Worm (Caenorhabditis elegans): ENCODE measurements around the gene picd-1.

picd-1 gene

DNA sequence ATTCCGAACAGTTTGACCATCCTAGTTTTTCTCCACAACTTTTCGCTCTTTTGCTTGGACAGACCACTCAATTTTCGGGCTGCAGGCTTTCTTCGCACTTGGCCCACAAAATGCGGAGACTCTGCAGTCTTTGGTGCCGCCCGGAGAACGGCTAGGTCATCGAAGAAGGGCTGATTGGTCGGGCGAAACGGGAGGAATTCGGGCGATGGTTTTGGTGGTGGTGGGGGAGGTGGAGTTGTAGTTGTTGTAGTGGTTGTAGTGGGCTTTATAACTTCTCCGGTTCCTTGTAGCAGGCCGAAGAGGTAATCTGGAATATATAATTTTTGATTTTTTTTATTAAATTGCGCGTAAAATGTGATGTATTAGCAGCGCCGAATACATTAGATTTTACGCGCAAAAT lies 33.0 kb downstream of the picd-1 start:
- TF ChIP-seq flt-1 (GFP tag; IDR thresholded peaks at IDR 0.05), result no peak
- TF ChIP-seq T22C8.4 (GFP tag; IDR thresholded peaks at IDR 0.05), result no peak

DNA sequence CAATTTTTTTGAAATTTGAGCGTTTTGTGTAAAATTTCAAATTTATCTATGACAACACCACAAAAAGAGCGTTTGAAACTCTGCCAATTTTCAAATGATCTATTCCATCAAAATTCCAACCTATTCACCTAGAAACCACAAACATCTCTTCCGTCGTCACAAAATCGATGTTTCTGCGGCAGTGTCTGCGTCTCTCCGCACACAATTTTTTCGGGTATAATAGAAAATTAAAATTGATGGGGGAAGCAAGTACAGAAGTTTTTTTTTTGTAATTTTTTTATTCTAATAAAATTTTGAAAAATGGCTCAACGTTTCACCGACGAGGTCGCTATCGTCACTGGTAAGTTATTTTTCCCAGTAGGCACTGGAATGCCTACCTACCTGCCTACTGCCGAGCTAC lies 34.0 kb downstream of the picd-1 start, which contains the start of gene W03F9.9:
W03F9.9 (plus strand) TSS at position 301 of the 400 bp plus-strand sequence.
- TF ChIP-seq klf-2 (GFP tag; conservative IDR thresholded peaks at IDR 0.05) (no peak), ref-1 (GFP tag; conservative IDR thresholded peaks at IDR 0.05) (no peak), tab-1 (GFP tag; IDR thresholded peaks at IDR 0.05) (no peak), ztf-29 (GFP tag; IDR thresholded peaks at IDR 0.05) (no peak), ztf-23 (GFP tag; IDR thresholded peaks at IDR 0.05) (no peak), cog-1 (tag; optimal IDR thresholded peaks at IDR 0.05) (no peak)

DNA sequence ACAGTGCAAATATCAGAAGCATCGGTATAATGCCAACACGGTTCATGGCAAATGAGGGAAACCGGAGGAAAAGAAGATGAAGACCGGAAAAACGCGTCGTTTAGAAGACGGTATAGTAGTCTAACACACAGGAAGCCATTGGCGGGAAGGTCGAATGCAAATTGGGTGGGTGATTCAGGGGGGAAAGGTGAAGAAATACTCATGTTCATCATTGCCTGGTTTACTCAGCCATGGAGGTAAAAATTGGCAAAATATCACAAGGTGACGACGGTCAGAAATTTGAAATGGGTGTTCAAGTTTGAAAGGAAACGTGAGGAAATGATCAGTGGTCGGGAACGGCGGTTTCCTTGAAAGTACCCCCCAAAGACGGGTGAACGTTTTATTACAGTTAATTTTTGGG lies 36.6 kb downstream of the picd-1 start, which contains the start of gene W03F9.11:
W03F9.11 (minus strand) TSS at position 101 of the 400 bp plus-strand sequence.
- TF ChIP-seq ztf-29 (GFP tag; IDR thresholded peaks at IDR 0.05), result no peak
- no peak for TF ChIP-seq cog-1 (tag; optimal IDR thresholded peaks at IDR 0.05)
- no peak for TF ChIP-seq med-1 (GFP tag; optimal IDR thresholded peaks at IDR 0.05; ENCODE audit: insufficient read depth)
- TF ChIP-seq ref-1 (GFP tag; conservative IDR thresholded peaks at IDR 0.05), result no peak
- no peak for TF ChIP-seq ztf-23 (GFP tag; IDR thresholded peaks at IDR 0.05)
- no peak for TF ChIP-seq klf-2 (GFP tag; conservative IDR thresholded peaks at IDR 0.05)
- TF ChIP-seq flt-1 (GFP tag; IDR thresholded peaks at IDR 0.05), result no peak

DNA sequence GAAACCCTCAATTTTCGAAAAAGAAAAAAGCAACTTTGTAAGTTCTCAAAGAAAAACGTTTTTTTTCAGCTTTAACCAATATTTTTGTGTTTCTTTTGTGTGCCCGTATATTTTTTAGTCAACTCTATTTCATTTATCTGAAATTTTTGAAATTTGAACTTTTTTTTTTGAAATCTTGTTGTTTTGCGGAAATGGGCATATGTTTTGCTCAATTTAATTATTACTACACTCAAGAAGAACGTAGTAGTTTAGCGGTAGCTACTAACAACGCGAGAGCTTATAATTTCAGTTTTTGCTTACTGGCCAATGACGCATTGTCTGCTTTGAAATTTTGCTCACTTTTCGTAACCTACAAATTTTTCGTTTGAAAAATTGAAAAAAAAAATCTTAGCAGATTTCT lies 40.2 kb downstream of the picd-1 start, which contains the start of gene srh-82:
srh-82 (plus strand) TSS at position 301 of the 400 bp plus-strand sequence.
- TF ChIP-seq tab-1 (GFP tag; IDR thresholded peaks at IDR 0.05) (no peak), klf-2 (GFP tag; conservative IDR thresholded peaks at IDR 0.05) (no peak), cog-1 (tag; optimal IDR thresholded peaks at IDR 0.05) (no peak), med-1 (GFP tag; optimal IDR thresholded peaks at IDR 0.05; ENCODE audit: insufficient read depth) (no peak), ztf-29 (GFP tag; IDR thresholded peaks at IDR 0.05) (no peak), flt-1 (GFP tag; IDR thresholded peaks at IDR 0.05) (no peak), T22C8.4 (GFP tag; IDR thresholded peaks at IDR 0.05) (no peak), ref-1 (GFP tag; conservative IDR thresholded peaks at IDR 0.05) (no peak), ztf-23 (GFP tag; IDR thresholded peaks at IDR 0.05) (no peak)

DNA sequence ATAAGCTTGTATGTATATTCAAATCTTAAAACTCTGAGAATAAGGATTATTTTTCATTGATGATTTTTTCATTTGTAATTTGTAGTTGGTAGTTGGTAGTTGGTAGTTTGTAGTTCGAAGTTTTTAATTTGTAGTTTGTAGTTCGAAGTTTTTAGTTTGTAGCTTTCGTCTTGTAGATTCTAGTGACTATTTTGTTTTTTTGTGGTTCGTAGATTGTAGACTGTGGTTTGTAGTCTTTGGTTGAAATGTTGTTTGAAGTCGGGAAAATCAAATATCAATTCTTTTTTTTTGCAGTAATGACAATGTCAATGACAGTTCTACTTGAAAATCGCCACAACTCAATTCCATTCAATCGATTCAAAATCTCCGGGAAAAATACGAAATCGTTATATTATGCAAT lies 41.1 kb downstream of the picd-1 start:
- no peak for TF ChIP-seq klf-2 (GFP tag; conservative IDR thresholded peaks at IDR 0.05)
- no peak for TF ChIP-seq ztf-23 (GFP tag; IDR thresholded peaks at IDR 0.05)
- TF ChIP-seq tab-1 (GFP tag; IDR thresholded peaks at IDR 0.05), result no peak
- no peak for TF ChIP-seq med-1 (GFP tag; optimal IDR thresholded peaks at IDR 0.05; ENCODE audit: insufficient read depth)
- no peak for TF ChIP-seq ztf-29 (GFP tag; IDR thresholded peaks at IDR 0.05)
- no peak for TF ChIP-seq T22C8.4 (GFP tag; IDR thresholded peaks at IDR 0.05)
- TF ChIP-seq cog-1 (tag; optimal IDR thresholded peaks at IDR 0.05), result no peak
- TF ChIP-seq flt-1 (GFP tag; IDR thresholded peaks at IDR 0.05), result no peak
- no peak for TF ChIP-seq ref-1 (GFP tag; conservative IDR thresholded peaks at IDR 0.05)

DNA sequence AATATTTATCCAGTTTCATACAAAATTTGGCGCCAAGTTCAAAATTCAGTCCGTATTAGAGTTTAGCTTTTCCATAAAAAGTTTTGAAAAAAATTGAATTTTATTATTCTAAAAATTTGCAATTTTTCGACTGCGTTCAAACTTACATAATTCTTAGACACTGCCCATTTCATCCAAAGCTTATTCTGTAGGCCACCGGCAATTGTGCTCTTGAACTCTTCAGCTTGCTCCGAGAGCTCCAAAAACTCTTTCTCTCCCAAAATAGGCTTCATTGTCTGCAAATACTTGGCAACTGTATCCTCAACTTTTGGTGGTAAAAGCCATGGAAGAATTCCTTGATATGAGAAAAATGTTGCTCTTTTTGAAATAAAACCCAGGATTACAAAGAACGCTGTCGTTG lies 45.4 kb downstream of the picd-1 start:
- TF ChIP-seq ztf-29 (GFP tag; IDR thresholded peaks at IDR 0.05), result no peak
- TF ChIP-seq klf-2 (GFP tag; conservative IDR thresholded peaks at IDR 0.05), result no peak
- no peak for TF ChIP-seq cog-1 (tag; optimal IDR thresholded peaks at IDR 0.05)
- TF ChIP-seq ref-1 (GFP tag; conservative IDR thresholded peaks at IDR 0.05), result no peak
- TF ChIP-seq med-1 (GFP tag; optimal IDR thresholded peaks at IDR 0.05; ENCODE audit: insufficient read depth), result no peak
- TF ChIP-seq flt-1 (GFP tag; IDR thresholded peaks at IDR 0.05), result no peak
- TF ChIP-seq tab-1 (GFP tag; IDR thresholded peaks at IDR 0.05), result no peak
- no peak for TF ChIP-seq ztf-23 (GFP tag; IDR thresholded peaks at IDR 0.05)

DNA sequence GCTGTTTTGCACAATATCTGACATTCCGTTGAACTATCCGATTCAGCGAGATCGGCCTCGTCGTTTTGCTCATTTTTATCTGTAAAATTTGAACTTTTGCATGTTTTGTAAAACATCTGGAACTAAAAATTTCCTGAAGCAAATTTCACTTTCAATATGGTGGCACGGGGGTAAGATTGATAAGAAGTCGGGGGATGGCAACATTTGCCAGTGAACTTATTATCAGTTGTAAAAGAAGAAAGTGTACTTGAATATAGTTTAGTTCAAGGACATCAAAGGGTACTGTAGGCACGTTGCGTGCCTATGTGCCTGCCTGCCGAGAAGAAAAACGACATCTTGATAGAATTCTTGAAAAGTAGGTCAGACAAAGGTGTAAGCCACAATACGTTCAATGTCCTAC lies 46.7 kb downstream of the picd-1 start, which contains the start of gene W03F9.4:
W03F9.4 (minus strand) TSS at position 79 of the 400 bp plus-strand sequence.
- TF ChIP-seq med-1 (GFP tag; optimal IDR thresholded peaks at IDR 0.05; ENCODE audit: insufficient read depth) (no peak), klf-2 (GFP tag; conservative IDR thresholded peaks at IDR 0.05) (no peak), ztf-29 (GFP tag; IDR thresholded peaks at IDR 0.05) (no peak), flt-1 (GFP tag; IDR thresholded peaks at IDR 0.05) (no peak), tab-1 (GFP tag; IDR thresholded peaks at IDR 0.05) (no peak), T22C8.4 (GFP tag; IDR thresholded peaks at IDR 0.05) (no peak), ref-1 (GFP tag; conservative IDR thresholded peaks at IDR 0.05) (no peak), ztf-23 (GFP tag; IDR thresholded peaks at IDR 0.05) (no peak), cog-1 (tag; optimal IDR thresholded peaks at IDR 0.05) (no peak)

DNA sequence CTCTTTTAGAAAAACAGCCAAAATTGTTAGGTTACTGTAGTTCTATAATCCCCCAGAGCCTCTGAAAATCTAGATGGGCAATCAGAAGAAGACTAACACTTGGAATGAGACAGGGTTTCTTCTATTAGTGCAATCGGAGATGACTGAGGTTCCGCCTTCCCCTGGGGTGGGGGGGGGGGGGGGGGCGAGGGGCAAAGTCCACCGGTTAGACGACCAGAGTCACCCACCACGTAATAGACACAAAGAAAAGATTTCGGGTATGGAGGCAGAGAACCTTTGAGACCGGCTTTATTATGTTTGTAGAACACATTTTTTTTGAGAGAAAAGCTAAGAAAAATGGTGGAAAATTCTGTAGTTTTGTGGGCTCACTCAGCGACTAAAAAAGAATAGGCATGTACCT lies 47.5 kb downstream of the picd-1 start:
- no peak for TF ChIP-seq ref-1 (GFP tag; conservative IDR thresholded peaks at IDR 0.05)
- no peak for TF ChIP-seq med-1 (GFP tag; optimal IDR thresholded peaks at IDR 0.05; ENCODE audit: insufficient read depth)
- no peak for TF ChIP-seq ztf-29 (GFP tag; IDR thresholded peaks at IDR 0.05)
- 0 out of 2 replicates have a peak, but pooled peaks have one; percentile 41 for TF ChIP-seq flt-1 (GFP tag; IDR thresholded peaks at IDR 0.05)
- TF ChIP-seq ztf-23 (GFP tag; IDR thresholded peaks at IDR 0.05), result no peak
- TF ChIP-seq T22C8.4 (GFP tag; IDR thresholded peaks at IDR 0.05), result no peak
- TF ChIP-seq klf-2 (GFP tag; conservative IDR thresholded peaks at IDR 0.05), result no peak

DNA sequence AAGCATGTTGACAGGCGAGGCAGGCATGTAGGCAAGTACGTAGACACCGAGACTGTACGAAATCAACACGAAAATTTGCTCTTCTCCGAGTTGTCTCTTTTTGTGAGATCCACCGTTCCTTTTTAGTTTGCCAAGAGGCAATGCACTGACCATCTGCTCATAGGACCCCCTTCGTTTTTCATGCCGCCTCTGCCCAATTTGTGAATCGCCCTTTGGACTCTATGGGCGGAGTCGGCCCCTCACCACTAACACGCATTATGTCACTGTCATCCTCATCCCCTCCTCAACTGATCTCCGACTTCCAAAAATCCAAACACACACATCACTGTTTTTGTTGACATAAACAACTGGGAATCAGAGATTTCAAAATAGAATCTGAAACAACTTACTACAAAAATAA lies 49.2 kb downstream of the picd-1 start:
- TF ChIP-seq ztf-23 (GFP tag; IDR thresholded peaks at IDR 0.05) (0 out of 2 replicates have a peak, but pooled peaks have one; percentile 7), cog-1 (tag; optimal IDR thresholded peaks at IDR 0.05) (no peak), klf-2 (GFP tag; conservative IDR thresholded peaks at IDR 0.05) (no peak), ztf-29 (GFP tag; IDR thresholded peaks at IDR 0.05) (no peak), med-1 (GFP tag; optimal IDR thresholded peaks at IDR 0.05; ENCODE audit: insufficient read depth) (no peak), T22C8.4 (GFP tag; IDR thresholded peaks at IDR 0.05) (0 out of 2 replicates have a peak, but pooled peaks have one; percentile 7), tab-1 (GFP tag; IDR thresholded peaks at IDR 0.05) (0 out of 2 replicates have a peak, but pooled peaks have one; percentile 65), ref-1 (GFP tag; conservative IDR thresholded peaks at IDR 0.05) (no peak), flt-1 (GFP tag; IDR thresholded peaks at IDR 0.05) (0 out of 2 replicates have a peak, but pooled peaks have one; percentile 25)

DNA sequence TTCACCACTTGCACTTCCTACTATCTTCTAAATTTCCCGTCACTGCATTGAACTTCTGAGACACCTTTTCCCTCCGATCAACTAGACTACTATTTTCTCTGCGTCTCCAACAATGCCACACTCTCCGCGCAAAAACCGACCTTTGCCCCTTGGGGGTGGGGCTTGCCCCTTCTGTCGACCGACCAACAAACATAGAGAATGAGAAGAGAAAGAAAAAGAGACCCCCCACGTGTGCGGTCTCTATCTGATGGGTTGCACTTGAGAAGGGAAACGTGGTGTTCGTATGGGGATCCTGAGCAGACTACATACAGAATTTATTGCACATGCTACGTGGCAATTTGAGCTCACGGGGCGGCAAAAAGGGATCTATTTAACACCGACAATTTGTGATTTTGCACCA lies 50.6 kb downstream of the picd-1 start:
- TF ChIP-seq flt-1 (GFP tag; IDR thresholded peaks at IDR 0.05), result 0 out of 2 replicates have a peak, but pooled peaks have one; percentile 55
- no peak for TF ChIP-seq T22C8.4 (GFP tag; IDR thresholded peaks at IDR 0.05)
- TF ChIP-seq ref-1 (GFP tag; conservative IDR thresholded peaks at IDR 0.05), result no peak
- no peak for TF ChIP-seq ztf-29 (GFP tag; IDR thresholded peaks at IDR 0.05)
- TF ChIP-seq cog-1 (tag; optimal IDR thresholded peaks at IDR 0.05), result no peak
- peak; percentile 51; the same call in 1 of the 2 replicates for TF ChIP-seq ztf-23 (GFP tag; IDR thresholded peaks at IDR 0.05)
- TF ChIP-seq klf-2 (GFP tag; conservative IDR thresholded peaks at IDR 0.05), result 0 out of 2 replicates have a peak, but pooled peaks have one; percentile 9
- no peak for TF ChIP-seq med-1 (GFP tag; optimal IDR thresholded peaks at IDR 0.05; ENCODE audit: insufficient read depth)
- no peak for TF ChIP-seq tab-1 (GFP tag; IDR thresholded peaks at IDR 0.05)
